Fruit fly (Drosophila melanogaster): ENCODE data around the gene Cmpk.

Gene Cmpk

DNA sequence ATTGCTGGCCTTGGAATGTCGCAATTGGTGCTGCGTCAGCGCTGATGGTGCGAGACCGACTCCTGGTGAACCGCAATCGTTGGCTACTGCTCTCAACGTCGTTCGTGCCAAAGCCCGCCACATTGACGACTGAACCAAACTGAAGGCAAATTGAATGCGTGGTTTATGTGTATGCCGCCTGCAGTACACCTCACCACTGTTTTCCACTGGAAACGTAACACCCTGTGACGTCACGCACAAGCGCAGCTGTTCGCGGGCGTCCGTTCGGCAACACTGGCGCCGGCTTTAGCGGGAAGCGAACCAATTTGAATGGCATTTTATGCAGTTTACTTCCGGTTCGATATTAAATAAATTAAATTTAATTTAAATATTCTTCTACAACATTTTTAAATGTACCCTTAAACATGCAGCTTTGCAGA is at the start of gene Cmpk (continued):
- peak; percentile 73; the same call in 1 of the 2 replicates for TF ChIP-seq NFAT (GFP tag; IDR thresholded peaks at IDR 0.05)
- peak; percentile 16 for TF ChIP-seq CG4854 (GFP tag; optimal IDR thresholded peaks at IDR 0.05)
- TF ChIP-seq unc-4 (GFP tag; IDR thresholded peaks at IDR 0.05; ENCODE audit: partially characterized antibody): peak; percentile 55
- TF ChIP-seq Hr39 (optimal IDR thresholded peaks at IDR 0.05): no peak
- TF ChIP-seq CG14965 (GFP tag; optimal IDR thresholded peaks at IDR 0.05; ENCODE audit: borderline replicate concordance): no peak
- TF ChIP-seq zen2 (GFP tag; IDR thresholded peaks at IDR 0.05; ENCODE audit: partially characterized antibody): peak; percentile 42; the same call in 2 of the 3 replicates
- no peak for TF ChIP-seq CG12236 (GFP tag; optimal IDR thresholded peaks at IDR 0.05)
- peak; percentile 77 for TF ChIP-seq Rfx (GFP tag; IDR thresholded peaks at IDR 0.05)
- no peak for TF ChIP-seq CG2678 (tag; optimal IDR thresholded peaks at IDR 0.05)
- TF ChIP-seq dmrt11E (tag; optimal IDR thresholded peaks at IDR 0.05): peak; percentile 47
- peak; percentile 58 for TF ChIP-seq CG5953 (GFP tag; IDR thresholded peaks at IDR 0.05)
- TF ChIP-seq CG10462 (GFP tag; optimal IDR thresholded peaks at IDR 0.05): no peak
- peak; percentile 55 for TF ChIP-seq CG2120 (GFP tag; optimal IDR thresholded peaks at IDR 0.05)
- TF ChIP-seq az2 (GFP tag; optimal IDR thresholded peaks at IDR 0.05): peak; percentile 30
- TF ChIP-seq Deaf1 (tag; optimal IDR thresholded peaks at IDR 0.05): no peak
- peak; percentile 58 for TF ChIP-seq ac (GFP tag; optimal IDR thresholded peaks at IDR 0.05)
- TF ChIP-seq CG2116 (GFP tag; optimal IDR thresholded peaks at IDR 0.05): peak; percentile 68
- peak; percentile 97 for TF ChIP-seq Ets97D (GFP tag; optimal IDR thresholded peaks at IDR 0.05)
- TF ChIP-seq Sry-β (GFP tag; optimal IDR thresholded peaks at IDR 0.05): peak; percentile 46
- TF ChIP-seq salm (tag; optimal IDR thresholded peaks at IDR 0.05): peak; percentile 63
- peak; percentile 57 for TF ChIP-seq CG17829 (tag; optimal IDR thresholded peaks at IDR 0.05)
- TF ChIP-seq oc (tag; optimal IDR thresholded peaks at IDR 0.05): no peak
- TF ChIP-seq NfI (GFP tag; optimal IDR thresholded peaks at IDR 0.05): peak; percentile 88
- peak; percentile 62 for TF ChIP-seq grau (tag; optimal IDR thresholded peaks at IDR 0.05)
- TF ChIP-seq Ssrp (tag; optimal IDR thresholded peaks at IDR 0.05): peak; percentile 2
- TF ChIP-seq ranshi (GFP tag; IDR thresholded peaks at IDR 0.05): peak; percentile 46; the same call in 1 of the 2 replicates
- TF ChIP-seq gsb-n (tag; optimal IDR thresholded peaks at IDR 0.05): no peak
- peak; percentile 40 for TF ChIP-seq CG8944 (GFP tag; optimal IDR thresholded peaks at IDR 0.05)
- TF ChIP-seq HLH4C (GFP tag; IDR thresholded peaks at IDR 0.05; ENCODE audit: partially characterized antibody): no peak
- no peak for TF ChIP-seq CG31365 (tag; optimal IDR thresholded peaks at IDR 0.05)
- peak; percentile 12; the same call in 1 of the 3 replicates for TF ChIP-seq Aef1 (GFP tag; IDR thresholded peaks at IDR 0.05)
- TF ChIP-seq D (optimal IDR thresholded peaks at IDR 0.05): no peak
- TF ChIP-seq D (GFP tag; optimal IDR thresholded peaks at IDR 0.05): peak; percentile 51
- peak; percentile 97 for TF ChIP-seq CG15601 (tag; optimal IDR thresholded peaks at IDR 0.05)
- TF ChIP-seq ewg (GFP tag; optimal IDR thresholded peaks at IDR 0.05): peak; percentile 96
- peak; percentile 68; the same call in 1 of the 2 replicates for TF ChIP-seq bbx (GFP tag; IDR thresholded peaks at IDR 0.05; ENCODE audit: partially characterized antibody)
- peak; percentile 54 for TF ChIP-seq HHEX (GFP tag; optimal IDR thresholded peaks at IDR 0.05)
- no peak for TF ChIP-seq Drgx (GFP tag; IDR thresholded peaks at IDR 0.05)
- TF ChIP-seq CG12219 (GFP tag; optimal IDR thresholded peaks at IDR 0.05): peak; percentile 48
- no peak for TF ChIP-seq yki (optimal IDR thresholded peaks at IDR 0.05)
- TF ChIP-seq Hand (GFP tag; optimal IDR thresholded peaks at IDR 0.05): peak; percentile 26
- TF ChIP-seq CG34224 (GFP tag; IDR thresholded peaks at IDR 0.05; ENCODE audit: partially characterized antibody): peak; percentile 40; the same call in 1 of the 3 replicates
- peak; percentile 86 for TF ChIP-seq MTF-1 (GFP tag; optimal IDR thresholded peaks at IDR 0.05; ENCODE audit: borderline replicate concordance)
- peak; percentile 67 for TF ChIP-seq CG1233 (GFP tag; optimal IDR thresholded peaks at IDR 0.05)
- peak; percentile 96 for TF ChIP-seq MESR4 (GFP tag; optimal IDR thresholded peaks at IDR 0.05)
- peak; percentile 76 for TF ChIP-seq vvl (GFP tag; IDR thresholded peaks at IDR 0.05)
- peak; percentile 68 for TF ChIP-seq CG15269 (tag; optimal IDR thresholded peaks at IDR 0.05)
- TF ChIP-seq CG1647 (GFP tag; optimal IDR thresholded peaks at IDR 0.05): peak; percentile 60
- peak; percentile 91 for TF ChIP-seq HLHmδ (GFP tag; optimal IDR thresholded peaks at IDR 0.05)
- peak; percentile 92 for TF ChIP-seq E2f2 (GFP tag; IDR thresholded peaks at IDR 0.05)

All from whole organism, embryonic.